Worm (Caenorhabditis elegans): ENCODE measurements around the gene C01G10.7.
"Not testable (repeated sequence)": the region's sequence is repeated elsewhere in the genome, so short reads cannot be mapped to it uniquely, and the experiment has no call there.

ce11 chrV:15125162-15125561 is 39.6 kb downstream of the C01G10.7 start, which contains the start of gene ugt-30:
- not testable (repeated sequence) for TF ChIP-seq mep-1 (tag; optimal IDR thresholded peaks at IDR 0.05); hlh-17 (GFP tag; optimal IDR thresholded peaks at IDR 0.05; ENCODE audit: borderline replicate concordance); nhr-12 (tag; optimal IDR thresholded peaks at IDR 0.05); lin-13 (GFP tag; optimal IDR thresholded peaks at IDR 0.05); ama-1 (optimal IDR thresholded peaks at IDR 0.05); unc-62 (GFP tag; optimal IDR thresholded peaks at IDR 0.05); dpl-1 (GFP tag; optimal IDR thresholded peaks at IDR 0.05); egl-27 (tag; optimal IDR thresholded peaks at IDR 0.05)

Data from whole organism, L1 larva.